Worm (Caenorhabditis elegans) whole organism, young adult: ENCODE measurements around the gene fbxb-19.

Experiments used
- D2030.7 ChIP-seq: fragments of 200-800 bp; sonication (Bioruptor generic); IDR thresholded peaks from 2 replicates; pipeline ENCODE4 v1.3.6; 2022; ENCODE audit warnings: missing genetic modification reagents, missing genetic modification characterization, missing compliant biosample characterization
- F37B4.10 ChIP-seq: fragments of 200-800 bp; sonication (Bioruptor generic); IDR thresholded peaks from 2 replicates; pipeline ENCODE4 v1.3.6; 2022; ENCODE audit warnings: missing genetic modification characterization, missing compliant biosample characterization
- K11D2.4 ChIP-seq: fragments of 200-800 bp; sonication (Bioruptor generic); IDR thresholded peaks from 2 replicates; pipeline ENCODE4 v1.3.6; 2022; ENCODE audit warnings: missing genetic modification reagents, missing genetic modification characterization, missing compliant biosample characterization
- Y53F4B.3 ChIP-seq: fragments of 200-800 bp; sonication (Bioruptor generic); IDR thresholded peaks from 2 replicates; pipeline ENCODE4 v1.3.6; 2022; ENCODE audit warnings: missing genetic modification reagents, missing genetic modification characterization, missing compliant biosample characterization
- Y53G8AR.9 ChIP-seq: fragments of 200-800 bp; sonication (Bioruptor generic); conservative IDR thresholded peaks from 2 replicates; pipeline ENCODE4 v1.3.6; 2022; ENCODE audit warnings: missing genetic modification reagents, missing genetic modification characterization, missing compliant biosample characterization
- Y67H2A.10 ChIP-seq: fragments of 200-800 bp; sonication (Bioruptor generic); conservative IDR thresholded peaks from 2 replicates; pipeline ENCODE4 v1.3.6; 2022; ENCODE audit warnings: missing genetic modification reagents, missing genetic modification characterization, missing compliant biosample characterization
- Y79H2A.3 ChIP-seq: fragments of 200-800 bp; sonication (Bioruptor generic); conservative IDR thresholded peaks from 2 replicates; pipeline ENCODE4 v1.3.6; 2022; ENCODE audit warnings: missing genetic modification reagents, missing genetic modification characterization, missing compliant biosample characterization
- ZK185.1 ChIP-seq: sonication (generic microtip); optimal IDR thresholded peaks from 2 replicates; lab custom pipeline; 2016; ENCODE audit warnings: mild to moderate bottlenecking, missing genetic modification characterization, missing compliant biosample characterization; ENCODE audit not compliant: poor library complexity, severe bottlenecking
- akir-1 ChIP-seq: fragments of 200-800 bp; sonication (Bioruptor generic); optimal IDR thresholded peaks from 2 replicates; lab custom pipeline; 2018; ENCODE audit warnings: mild to moderate bottlenecking, missing genetic modification characterization, moderate library complexity, missing compliant biosample characterization
- athp-1 ChIP-seq: sonication (generic microtip); optimal IDR thresholded peaks from 2 replicates; lab custom pipeline; 2017; ENCODE audit warnings: mild to moderate bottlenecking, missing genetic modification characterization, missing compliant biosample characterization
- attf-3 ChIP-seq: fragments of 200-800 bp; sonication (Bioruptor generic); conservative IDR thresholded peaks from 2 replicates; pipeline ENCODE4 v1.3.6; 2022; ENCODE audit warnings: missing genetic modification reagents, missing genetic modification characterization, missing compliant biosample characterization
- bed-1 ChIP-seq: fragments of 200-800 bp; sonication (Bioruptor generic); IDR thresholded peaks from 2 replicates; pipeline ENCODE4 v1.3.6; 2022; ENCODE audit warnings: missing genetic modification reagents, missing genetic modification characterization, missing compliant biosample characterization
- bed-2 ChIP-seq: fragments of 200-800 bp; sonication (Bioruptor generic); IDR thresholded peaks from 2 replicates; pipeline ENCODE4 v1.3.6; 2022; ENCODE audit warnings: missing genetic modification reagents, missing genetic modification characterization, missing compliant biosample characterization
- cebp-2 ChIP-seq: fragments of 200-800 bp; sonication (Bioruptor generic); IDR thresholded peaks from 2 replicates; pipeline ENCODE4 v1.3.6; 2022; ENCODE audit warnings: missing genetic modification characterization, missing compliant biosample characterization
- ceh-27 ChIP-seq: fragments of 200-800 bp; sonication (Bioruptor generic); optimal IDR thresholded peaks from 2 replicates; lab custom pipeline; 2018; ENCODE audit warnings: mild to moderate bottlenecking, missing genetic modification characterization, moderate library complexity, missing compliant biosample characterization
- ceh-79 ChIP-seq: sonication (generic microtip); optimal IDR thresholded peaks from 2 replicates; lab custom pipeline; 2017; ENCODE audit warnings: mild to moderate bottlenecking, missing genetic modification characterization, missing compliant biosample characterization
- dox-1 ChIP-seq: fragments of 200-800 bp; sonication (Bioruptor generic); IDR thresholded peaks from 2 replicates; pipeline ENCODE4 v1.3.6; 2022; ENCODE audit warnings: missing genetic modification reagents, missing genetic modification characterization, missing compliant biosample characterization
- egl-44 ChIP-seq: fragments of 200-800 bp; sonication (Bioruptor generic); IDR thresholded peaks from 2 replicates; pipeline ENCODE4 v1.3.6; 2022; ENCODE audit warnings: missing genetic modification reagents, missing genetic modification characterization, missing compliant biosample characterization
- fkh-3 ChIP-seq: sonication (generic microtip); optimal IDR thresholded peaks from 2 replicates; lab custom pipeline; 2016; ENCODE audit warnings: mild to moderate bottlenecking, missing genetic modification characterization, missing compliant biosample characterization
- gei-17 ChIP-seq: fragments of 200-800 bp; sonication (Bioruptor generic); optimal IDR thresholded peaks from 2 replicates; lab custom pipeline; 2018; ENCODE audit warnings: mild to moderate bottlenecking, missing genetic modification characterization, missing compliant biosample characterization
- hmg-20 ChIP-seq: fragments of 200-800 bp; sonication (Bioruptor generic); IDR thresholded peaks from 2 replicates; pipeline ENCODE4 v1.3.6; 2022; ENCODE audit warnings: missing genetic modification reagents, missing genetic modification characterization, missing compliant biosample characterization
- hrde-1 ChIP-seq: sonication (generic microtip); optimal IDR thresholded peaks from 2 replicates; lab custom pipeline; 2016; ENCODE audit warnings: missing genetic modification characterization, mild to moderate bottlenecking, missing compliant biosample characterization, moderate library complexity, missing genotype, missing genetic modification reagents, borderline replicate concordance
- let-526 ChIP-seq: fragments of 200-800 bp; sonication (Bioruptor generic); IDR thresholded peaks from 2 replicates; pipeline ENCODE4 v1.3.6; 2022; ENCODE audit warnings: missing genetic modification reagents, missing genetic modification characterization, missing compliant biosample characterization
- let-607 ChIP-seq, 2 experiments: fragments of 200-800 bp in 1 of 2; sonication (Bioruptor generic) in 1 of 2; sonication (generic microtip) in 1 of 2; optimal IDR thresholded peaks; 2 replicates each; lab custom pipeline; 2016 to 2018; ENCODE audit warnings: mild to moderate bottlenecking in 2 of 2, missing compliant biosample characterization in 2 of 2, missing genetic modification characterization in 2 of 2, moderate library complexity in 2 of 2, missing genotype in 1 of 2
- lin-40 ChIP-seq: sonication (generic microtip); optimal IDR thresholded peaks from 2 replicates; lab custom pipeline; 2016; ENCODE audit warnings: missing genetic modification characterization, mild to moderate bottlenecking, missing compliant biosample characterization, missing genotype, missing genetic modification reagents
- lir-1 ChIP-seq: fragments of 200-800 bp; sonication (Bioruptor generic); conservative IDR thresholded peaks from 2 replicates; pipeline ENCODE4 v1.3.6; 2022; ENCODE audit warnings: missing genetic modification reagents, missing genetic modification characterization, missing compliant biosample characterization
- madf-10 ChIP-seq: sonication (generic microtip); optimal IDR thresholded peaks from 2 replicates; lab custom pipeline; 2016; ENCODE audit warnings: mild to moderate bottlenecking, missing genetic modification characterization, missing compliant biosample characterization
- nhr-179 ChIP-seq: sonication (generic microtip); optimal IDR thresholded peaks from 2 replicates; lab custom pipeline; 2016; ENCODE audit warnings: mild to moderate bottlenecking, missing genetic modification characterization, missing compliant biosample characterization
- nhr-80 ChIP-seq: sonication (generic microtip); optimal IDR thresholded peaks from 2 replicates; lab custom pipeline; 2016; ENCODE audit warnings: missing genetic modification characterization, missing compliant biosample characterization
- sdz-38 ChIP-seq: sonication (generic microtip); optimal IDR thresholded peaks from 2 replicates; lab custom pipeline; 2016; ENCODE audit warnings: missing genotype, missing genetic modification characterization, missing compliant biosample characterization
- sea-2 ChIP-seq: fragments of 200-800 bp; sonication (Bioruptor generic); IDR thresholded peaks from 2 replicates; pipeline ENCODE4 v1.3.6; 2022; ENCODE audit warnings: missing genetic modification characterization, missing compliant biosample characterization
- snpc-1.3 ChIP-seq: sonication (generic microtip); optimal IDR thresholded peaks from 2 replicates; lab custom pipeline; 2017; ENCODE audit warnings: missing genetic modification characterization, mild to moderate bottlenecking, missing compliant biosample characterization, antibody characterized with exemption, moderate library complexity, missing genotype, missing genetic modification reagents; ENCODE audit not compliant: insufficient read depth
- snpc-3.4 ChIP-seq: sonication (generic microtip); optimal IDR thresholded peaks from 2 replicates; lab custom pipeline; 2017; ENCODE audit warnings: missing genetic modification characterization, mild to moderate bottlenecking, missing compliant biosample characterization, antibody characterized with exemption, moderate library complexity, missing genotype, missing genetic modification reagents
- unc-62 ChIP-seq: fragments of 150-350 bp; optimal IDR thresholded peaks from 2 replicates; lab custom pipeline; 2014; ENCODE audit warnings: missing biosample characterization, missing genetic modification reagents, missing genetic modification characterization
- zfh-2 ChIP-seq: fragments of 200-800 bp; sonication (Bioruptor generic); conservative IDR thresholded peaks from 2 replicates; pipeline ENCODE4 v1.3.6; 2022; ENCODE audit warnings: missing genetic modification reagents, missing genetic modification characterization, missing compliant biosample characterization
- ztf-22 ChIP-seq: fragments of 200-800 bp; sonication (Bioruptor generic); optimal IDR thresholded peaks from 2 replicates; lab custom pipeline; 2018; ENCODE audit warnings: mild to moderate bottlenecking, missing genetic modification characterization, moderate library complexity, missing compliant biosample characterization

Gene fbxb-19

DNA sequence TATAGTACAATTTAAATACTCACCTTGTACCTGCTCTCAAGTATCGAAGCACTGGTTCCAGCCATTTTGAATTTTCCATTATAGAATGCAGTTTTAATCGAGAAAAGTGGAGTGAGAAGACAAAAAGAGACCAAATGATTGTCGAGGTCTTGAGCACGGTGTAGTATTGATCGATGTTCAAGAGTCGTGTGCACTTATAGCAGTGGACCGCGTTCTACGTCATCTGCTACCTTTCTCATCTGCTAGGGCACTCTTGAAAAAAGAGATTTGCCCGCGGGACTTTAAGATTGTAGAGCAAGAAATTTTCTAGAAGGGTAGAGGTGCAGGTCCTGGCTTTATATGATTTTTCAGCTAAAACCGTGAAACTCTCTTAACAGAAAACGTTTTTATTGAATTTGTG lies 3.8 kb upstream of the fbxb-19 start, which contains the start of gene fbxc-21:
Gene fbxc-21 (minus strand): TSS at position 101 of the 400 bp plus-strand sequence.
- no peak for TF ChIP-seq D2030.7 (GFP tag; lab: Robert Waterston, UW)
- TF ChIP-seq dox-1 = no peak
- no peak for TF ChIP-seq Y67H2A.10 (GFP tag; lab: Robert Waterston, UW)
- TF ChIP-seq athp-1 (tag; lab: Kevin White, UChicago) = no peak
- TF ChIP-seq ztf-22 (GFP tag; lab: Kevin White, UChicago) = no peak
- TF ChIP-seq madf-10 (tag; lab: Kevin White, UChicago) = no peak
- no peak for TF ChIP-seq bed-1 (GFP tag; lab: Robert Waterston, UW)
- no peak for TF ChIP-seq let-607 (tag; optimal IDR thresholded peaks at IDR 0.05; lab: Kevin White, UChicago)
- no peak for TF ChIP-seq ceh-79 (tag; lab: Kevin White, UChicago)
- TF ChIP-seq snpc-3.4 (tag; lab: Kevin White, UChicago) = no peak
- no peak for TF ChIP-seq unc-62 (GFP tag; lab: Kevin White, UChicago)
- TF ChIP-seq ZK185.1 (tag; lab: Kevin White, UChicago) = no peak
- no peak for TF ChIP-seq lin-40 (tag; lab: Kevin White, UChicago)
- no peak for TF ChIP-seq Y79H2A.3 (GFP tag; lab: Robert Waterston, UW)
- no peak for TF ChIP-seq snpc-1.3
- no peak for TF ChIP-seq sdz-38
- no peak for TF ChIP-seq ceh-27

DNA sequence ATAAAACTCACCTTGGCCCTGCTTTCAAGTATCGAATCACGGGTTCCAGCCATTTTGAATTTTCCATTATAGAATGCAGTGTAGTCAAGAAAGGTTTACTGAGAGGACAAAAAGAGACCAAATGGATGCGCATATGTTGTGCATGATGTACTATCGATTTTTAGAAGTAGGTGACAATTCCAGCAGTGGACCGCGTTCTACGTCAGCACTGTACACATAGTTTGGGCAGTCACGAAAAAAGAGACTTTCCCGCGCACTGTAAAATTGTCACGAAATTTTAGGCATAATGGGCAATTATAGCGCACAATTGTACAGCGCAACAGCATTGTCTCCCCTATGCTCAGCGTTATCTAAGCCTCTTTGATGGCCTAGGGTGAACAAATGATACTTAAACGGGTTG lies 2.0 kb upstream of the fbxb-19 start, which contains the start of gene fbxc-22:
Gene fbxc-22 (minus strand): TSS at position 101 of the 400 bp plus-strand sequence.
- no peak for TF ChIP-seq lir-1
- TF ChIP-seq nhr-80 (tag; lab: Kevin White, UChicago) = no peak
- TF ChIP-seq nhr-179 (tag; lab: Kevin White, UChicago) = no peak
- no peak for TF ChIP-seq hrde-1 (tag; lab: Kevin White, UChicago)
- no peak for TF ChIP-seq hmg-20 (GFP tag; lab: Robert Waterston, UW)
- no peak for TF ChIP-seq gei-17 (GFP tag; lab: Kevin White, UChicago)
- TF ChIP-seq egl-44 (GFP tag; lab: Robert Waterston, UW) = no peak
- TF ChIP-seq unc-62 (GFP tag; lab: Kevin White, UChicago) = no peak
- TF ChIP-seq akir-1 (GFP tag; lab: Kevin White, UChicago) = no peak

DNA sequence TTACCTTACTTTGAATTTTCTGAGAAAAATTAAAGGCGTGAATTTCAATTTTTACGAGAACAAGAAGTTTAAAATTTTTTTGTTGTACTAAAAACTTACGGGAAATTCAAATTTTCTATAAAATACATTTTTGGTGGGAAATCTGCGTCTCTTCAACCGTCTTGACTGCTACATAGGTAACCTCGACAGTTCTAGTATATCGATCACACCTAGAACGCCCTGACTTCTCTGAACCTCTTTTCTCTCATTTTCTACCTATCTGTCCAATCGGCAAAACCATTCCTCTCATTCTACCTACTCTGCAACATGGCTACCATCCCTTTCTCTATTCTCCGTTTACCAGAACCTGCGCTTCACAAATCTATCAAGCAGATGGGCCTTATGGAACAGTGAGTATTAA lies 5.2 kb downstream of the fbxb-19 start, which contains the start of gene fbxb-25:
Gene fbxb-25 (plus strand): TSS at position 301 of the 400 bp plus-strand sequence.
- TF ChIP-seq sea-2 (GFP tag; lab: Robert Waterston, UW) (no peak), Y53G8AR.9 (no peak), Y53F4B.3 (GFP tag; lab: Robert Waterston, UW) (no peak)

DNA sequence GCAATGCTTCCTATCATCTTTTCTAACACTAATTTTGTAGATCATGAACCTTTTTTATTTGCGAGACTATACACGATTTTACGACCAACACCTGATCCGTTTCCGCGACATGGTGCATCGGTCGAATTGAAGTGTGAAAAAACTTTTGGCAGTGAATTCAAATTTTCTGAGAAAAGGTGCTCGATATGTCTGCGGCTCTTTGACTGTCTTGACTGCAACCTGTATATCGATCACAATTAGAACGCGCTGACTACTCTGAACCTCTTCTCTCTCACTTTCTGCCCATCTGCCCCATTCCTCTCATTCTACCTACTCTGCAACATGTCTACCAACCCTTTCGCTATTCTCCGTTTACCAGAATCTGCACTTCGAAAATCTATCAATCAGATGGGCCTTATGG lies 6.8 kb downstream of the fbxb-19 start, which contains the start of gene fbxb-26:
Gene fbxb-26 (plus strand): TSS at position 301 of the 400 bp plus-strand sequence.
- TF ChIP-seq akir-1 (GFP tag; lab: Kevin White, UChicago) (no peak), attf-3 (no peak), zfh-2 (no peak), let-526 (GFP tag; lab: Robert Waterston, UW) (no peak), fkh-3 (tag; lab: Kevin White, UChicago) (no peak), bed-2 (GFP tag; lab: Robert Waterston, UW) (no peak), ztf-22 (GFP tag; lab: Kevin White, UChicago) (no peak), K11D2.4 (GFP tag; lab: Robert Waterston, UW) (no peak), hmg-20 (GFP tag; lab: Robert Waterston, UW) (no peak), cebp-2 (GFP tag; lab: Robert Waterston, UW) (no peak), F37B4.10 (no peak)
